Fruit fly (Drosophila melanogaster): ENCODE data around the gene Tmf.
A peak's percentile ranks its signal among the peaks of the same experiment; 100 is the strongest.

Tmf gene

DNA sequence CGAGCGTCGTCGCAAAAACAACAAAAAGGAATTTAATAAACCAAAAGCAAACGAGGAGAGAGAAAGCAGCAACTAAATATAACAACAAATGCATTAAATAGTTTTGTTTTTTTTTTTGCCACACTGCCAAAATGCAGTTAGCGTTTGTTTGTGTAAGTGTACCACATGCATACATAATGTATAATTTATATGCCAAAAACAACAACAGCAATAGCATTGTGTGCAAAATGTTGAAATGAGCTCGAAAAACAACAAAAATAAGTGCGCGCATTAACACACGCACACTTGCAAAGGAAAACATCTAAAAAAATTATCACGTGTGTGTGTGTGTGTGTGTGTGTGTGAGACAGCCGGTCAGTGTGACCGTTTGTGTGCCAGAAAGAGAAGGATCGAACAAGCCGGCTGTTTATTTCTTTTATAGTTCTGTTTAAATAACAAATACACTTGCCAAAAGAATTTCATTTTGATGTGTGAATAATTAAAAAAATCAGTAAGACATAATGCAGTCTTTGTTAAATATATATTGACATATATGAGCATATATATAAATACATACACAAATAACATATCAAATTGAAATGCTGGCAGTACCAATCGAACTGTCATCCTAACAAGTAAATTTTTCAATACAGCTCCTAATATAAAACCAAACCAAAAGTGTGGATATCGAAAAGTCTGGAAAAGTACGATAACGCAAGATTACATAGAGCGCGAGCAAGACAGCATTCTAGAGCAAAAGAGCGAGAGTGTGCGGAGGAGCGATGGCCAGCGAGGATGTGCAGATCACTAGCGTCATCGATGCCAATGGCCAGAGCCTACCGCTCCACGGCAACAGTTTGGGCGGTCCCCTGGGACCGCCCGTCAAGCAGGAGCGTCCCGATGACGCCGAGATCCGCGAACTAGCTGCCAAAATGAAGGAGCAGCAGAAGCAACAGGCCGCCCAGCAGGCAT lies 24.8 kb downstream of the Tmf start:
- TF ChIP-seq Dfd (GFP tag; optimal IDR thresholded peaks at IDR 0.05) (peak; percentile 26), ey (GFP tag; optimal IDR thresholded peaks at IDR 0.05) (no peak)

DNA sequence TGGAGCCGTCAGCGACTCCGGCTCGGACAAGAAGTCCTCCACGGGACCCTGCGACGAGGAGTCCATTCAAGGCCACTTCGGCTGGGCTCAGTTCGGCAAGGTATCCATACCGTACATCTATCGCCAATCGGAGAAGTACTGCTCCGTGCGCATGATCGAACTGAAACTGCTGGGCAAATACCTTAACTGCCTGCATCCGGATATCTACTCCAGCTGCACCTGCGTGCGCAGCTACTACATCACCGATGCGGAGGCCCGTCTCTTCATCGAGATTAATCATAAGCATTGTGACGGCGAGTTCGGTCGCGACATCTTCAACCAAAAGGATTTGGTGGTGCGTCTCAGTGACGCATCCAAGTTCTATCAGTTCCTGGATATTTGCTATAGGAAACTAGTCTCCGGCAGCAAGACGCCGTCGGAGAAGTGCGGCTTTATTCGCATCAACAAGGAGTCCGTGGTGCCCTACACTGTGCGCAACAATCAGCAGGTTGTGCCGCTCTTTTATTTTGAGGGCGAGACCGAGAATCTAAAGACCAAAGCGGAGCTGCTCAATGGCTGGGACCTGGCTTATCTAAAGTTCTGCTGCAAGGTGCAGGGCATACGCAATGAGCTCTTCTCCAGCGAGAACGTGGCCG lies 25.7 kb downstream of the Tmf start:
- TF ChIP-seq Dif (GFP tag; optimal IDR thresholded peaks at IDR 0.05; ENCODE audit: partially characterized antibody), result no peak
- no peak for TF ChIP-seq CG9705 (GFP tag; optimal IDR thresholded peaks at IDR 0.05)
- no peak for TF ChIP-seq Sp1 (GFP tag; optimal IDR thresholded peaks at IDR 0.05)
- TF ChIP-seq rgr (GFP tag; optimal IDR thresholded peaks at IDR 0.05), result no peak
- TF ChIP-seq br (GFP tag; optimal IDR thresholded peaks at IDR 0.05), result no peak
- no peak for TF ChIP-seq Hnf4 (GFP tag; optimal IDR thresholded peaks at IDR 0.05)
- no peak for TF ChIP-seq HLH106 (tag; optimal IDR thresholded peaks at IDR 0.05)
- no peak for TF ChIP-seq tai (GFP tag; optimal IDR thresholded peaks at IDR 0.05)
- TF ChIP-seq ey (GFP tag; optimal IDR thresholded peaks at IDR 0.05), result no peak
- TF ChIP-seq Hr83 (GFP tag; optimal IDR thresholded peaks at IDR 0.05; ENCODE audit: poor library complexity, severe bottlenecking), result no peak
- no peak for TF ChIP-seq GATAd (GFP tag; optimal IDR thresholded peaks at IDR 0.05)
- TF ChIP-seq Vsx2 (GFP tag; optimal IDR thresholded peaks at IDR 0.05; ENCODE audit: partially characterized antibody), result no peak
- TF ChIP-seq psq (GFP tag; optimal IDR thresholded peaks at IDR 0.05), result no peak
- no peak for TF ChIP-seq lola (GFP tag; optimal IDR thresholded peaks at IDR 0.05)
- no peak for TF ChIP-seq Dfd (GFP tag; optimal IDR thresholded peaks at IDR 0.05)
- TF ChIP-seq dmrt93B (GFP tag; optimal IDR thresholded peaks at IDR 0.05), result no peak
- no peak for TF ChIP-seq dsf (GFP tag; optimal IDR thresholded peaks at IDR 0.05; ENCODE audit: borderline replicate concordance)

DNA sequence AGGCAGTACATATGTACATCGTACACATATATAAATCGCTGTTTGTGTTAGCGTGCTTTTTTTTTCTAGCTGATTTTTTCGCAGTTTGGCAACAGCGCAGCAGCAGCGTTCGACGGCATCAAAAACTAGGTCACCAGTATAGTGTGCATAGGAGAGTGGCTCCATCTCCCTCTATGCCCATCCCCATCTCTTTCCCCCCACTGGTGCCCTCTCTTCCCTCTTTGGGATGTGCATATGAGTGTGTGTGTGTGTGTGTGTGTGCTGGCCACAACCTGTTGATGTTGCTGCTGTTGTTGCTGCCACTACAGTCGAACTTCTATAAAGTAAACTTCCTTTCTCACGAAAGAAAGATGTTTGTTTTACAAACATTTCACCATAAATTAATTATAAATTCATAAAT lies 27.6 kb downstream of the Tmf start:
- TF ChIP-seq Abd-B (GFP tag; optimal IDR thresholded peaks at IDR 0.05) (no peak), fru (GFP tag; optimal IDR thresholded peaks at IDR 0.05) (no peak), Dfd (GFP tag; optimal IDR thresholded peaks at IDR 0.05) (peak; percentile 75), GATAd (GFP tag; optimal IDR thresholded peaks at IDR 0.05) (no peak), dl (GFP tag; optimal IDR thresholded peaks at IDR 0.05; ENCODE audit: insufficient read depth in 1 of 2, partially characterized antibody in 2 of 2) (no peak), HLH106 (tag; optimal IDR thresholded peaks at IDR 0.05) (no peak), lola (GFP tag; optimal IDR thresholded peaks at IDR 0.05) (no peak), dmrt93B (GFP tag; optimal IDR thresholded peaks at IDR 0.05) (no peak)

DNA sequence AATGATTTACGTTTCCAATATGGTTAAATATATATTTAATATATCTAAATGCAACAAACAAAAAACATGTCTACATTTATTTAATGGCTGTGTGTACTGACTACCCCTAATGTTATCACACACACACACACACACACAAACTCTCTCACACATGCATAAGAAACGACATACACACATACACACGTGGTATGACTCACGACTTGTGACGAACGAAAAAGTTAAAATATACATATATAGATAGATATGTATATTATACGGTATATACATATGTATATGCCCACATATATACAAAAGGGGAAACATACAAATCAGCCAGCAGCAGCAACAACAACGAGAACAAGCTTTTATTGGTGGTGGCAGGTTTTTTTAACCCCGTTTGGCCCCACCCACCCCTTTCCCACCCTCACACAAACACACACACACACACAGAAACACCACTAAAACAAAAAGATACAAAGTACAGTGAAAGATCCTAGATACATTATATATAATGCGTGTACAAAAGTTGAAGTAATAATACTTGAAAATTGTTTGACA lies 30.8 kb downstream of the Tmf start:
- no peak for TF ChIP-seq psq (GFP tag; optimal IDR thresholded peaks at IDR 0.05)
- peak; percentile 19 for TF ChIP-seq HLH106 (tag; optimal IDR thresholded peaks at IDR 0.05)
- no peak for TF ChIP-seq woc (GFP tag; optimal IDR thresholded peaks at IDR 0.05)
- TF ChIP-seq sage (GFP tag; optimal IDR thresholded peaks at IDR 0.05), result no peak
- no peak for TF ChIP-seq fru (GFP tag; optimal IDR thresholded peaks at IDR 0.05)
- TF ChIP-seq usp (GFP tag; optimal IDR thresholded peaks at IDR 0.05), result no peak
- no peak for TF ChIP-seq Rel (GFP tag; optimal IDR thresholded peaks at IDR 0.05)
- TF ChIP-seq Rel (tag; optimal IDR thresholded peaks at IDR 0.05), result peak; percentile 7
- TF ChIP-seq Jra (GFP tag; optimal IDR thresholded peaks at IDR 0.05), result no peak
- TF ChIP-seq Sp1 (GFP tag; optimal IDR thresholded peaks at IDR 0.05), result peak; percentile 8
- TF ChIP-seq N (GFP tag; optimal IDR thresholded peaks at IDR 0.05), result no peak
- peak in 1 of 2 experiments; percentile 24 for TF ChIP-seq foxo (GFP tag; optimal IDR thresholded peaks at IDR 0.05)
- no peak for TF ChIP-seq sv (GFP tag; optimal IDR thresholded peaks at IDR 0.05)
- TF ChIP-seq Hr83 (GFP tag; optimal IDR thresholded peaks at IDR 0.05; ENCODE audit: poor library complexity, severe bottlenecking), result no peak
- TF ChIP-seq h (GFP tag; optimal IDR thresholded peaks at IDR 0.05), result no peak
- no peak for TF ChIP-seq br (GFP tag; optimal IDR thresholded peaks at IDR 0.05)
